Fruit fly (Drosophila melanogaster): ENCODE data around the gene Srg1.
A peak's percentile ranks its signal among the peaks of the same experiment; 100 is the strongest.

- peak; percentile 84 for TF ChIP-seq CG15336 (GFP tag; IDR thresholded peaks at IDR 0.05)
- TF ChIP-seq esn (GFP tag; optimal IDR thresholded peaks at IDR 0.05): no peak
- peak; percentile 47 for TF ChIP-seq Lpt (GFP tag; optimal IDR thresholded peaks at IDR 0.05)
- TF ChIP-seq CG6808 (GFP tag; optimal IDR thresholded peaks at IDR 0.05): no peak
- TF ChIP-seq Gug (GFP tag; IDR thresholded peaks at IDR 0.05): peak; percentile 53; the same call in 1 of the 2 replicates
- no peak for TF ChIP-seq Ets96B (tag; optimal IDR thresholded peaks at IDR 0.05)
Measured at dm6 chr3R:24910097-24910496, 45.6 kb upstream of the Srg1 start.
